Worm (Caenorhabditis elegans) whole organism, L4/young adult: Measurements from ENCODE around the gene F54B11.9.

Experiments used
- W03F9.2 ChIP-seq: fragments of 150-350 bp; optimal IDR thresholded peaks from 2 replicates; lab custom pipeline; 2014; ENCODE audit warnings: missing biosample characterization, missing genetic modification characterization
- him-1 ChIP-seq: sonication (generic microtip); optimal IDR thresholded peaks from 2 replicates; lab custom pipeline; 2016; ENCODE audit warnings: missing genotype, missing genetic modification reagents, missing genetic modification characterization, missing compliant biosample characterization

ce11 chrX:13603826-13604225, 1.5 kb upstream of the F54B11.9 start, which contains the start of gene F54B11.8:
- TF ChIP-seq him-1: no peak
- no peak for TF ChIP-seq W03F9.2 (tag; lab: Kevin White, UChicago)
